Fruit fly (Drosophila melanogaster): ENCODE results near the gene Dad.

Dad gene

DNA sequence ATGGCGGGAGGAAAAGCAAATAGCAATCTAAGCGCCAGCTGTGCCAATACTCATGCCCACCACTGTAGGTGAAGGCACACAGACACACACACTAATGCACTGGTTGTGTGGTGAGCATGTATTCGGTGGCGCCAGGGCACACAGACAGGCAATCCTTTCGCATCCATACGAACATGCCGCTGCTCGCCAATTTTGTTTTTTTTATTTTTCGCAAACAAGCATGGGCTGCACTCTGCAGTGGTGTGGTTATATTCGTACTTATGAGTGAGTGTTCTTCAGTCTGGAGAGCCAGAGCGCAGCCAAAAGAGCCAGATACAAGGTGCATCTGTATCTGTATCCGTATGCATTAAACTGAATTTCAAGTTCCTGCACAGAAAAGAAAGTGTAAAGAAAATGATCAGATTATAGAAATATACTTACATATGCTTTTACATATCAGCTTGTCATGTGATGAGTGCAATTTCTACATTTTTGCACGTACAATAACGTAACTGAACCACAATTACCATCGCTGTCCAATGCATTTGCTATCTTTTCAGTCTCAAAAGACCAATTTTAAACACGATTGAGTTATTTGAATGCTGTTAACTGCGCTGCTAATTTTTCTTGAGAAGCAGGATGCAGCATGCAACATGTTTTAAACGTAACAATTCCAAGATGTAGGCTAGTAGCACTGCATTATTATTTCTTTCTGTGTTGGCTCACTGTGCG is 5.4 kb downstream of the Dad start (continued):
- TF ChIP-seq CG11723 (GFP tag; optimal IDR thresholded peaks at IDR 0.05) (peak; percentile 3), Gsc (GFP tag; IDR thresholded peaks at IDR 0.05) (no peak), mirr (GFP tag; optimal IDR thresholded peaks at IDR 0.05) (no peak), slou (GFP tag; optimal IDR thresholded peaks at IDR 0.05) (no peak), CG3995 (GFP tag; optimal IDR thresholded peaks at IDR 0.05) (no peak), Awh (GFP tag; IDR thresholded peaks at IDR 0.05) (0 out of 2 replicates have a peak, but pooled peaks have one; percentile 33), CG17912 (GFP tag; optimal IDR thresholded peaks at IDR 0.05) (no peak), amos (GFP tag; IDR thresholded peaks at IDR 0.05; ENCODE audit: partially characterized antibody) (no peak), btn (GFP tag; optimal IDR thresholded peaks at IDR 0.05) (no peak), CG14965 (GFP tag; optimal IDR thresholded peaks at IDR 0.05; ENCODE audit: borderline replicate concordance) (no peak), NC2α (GFP tag; optimal IDR thresholded peaks at IDR 0.05) (no peak), CrebB (tag; optimal IDR thresholded peaks at IDR 0.05) (no peak), CG42726 (GFP tag; IDR thresholded peaks at IDR 0.05; ENCODE audit: partially characterized antibody) (no peak), CG2875 (GFP tag; optimal IDR thresholded peaks at IDR 0.05) (peak; percentile 47), CG9215 (GFP tag; IDR thresholded peaks at IDR 0.05) (no peak), CG14710 (tag; optimal IDR thresholded peaks at IDR 0.05) (no peak), cwo (GFP tag; optimal IDR thresholded peaks at IDR 0.05) (no peak), CG31224 (GFP tag; IDR thresholded peaks at IDR 0.05) (no peak), CG12219 (GFP tag; optimal IDR thresholded peaks at IDR 0.05) (peak; percentile 9), Lhr (GFP tag; optimal IDR thresholded peaks at IDR 0.05) (no peak), ems (GFP tag; optimal IDR thresholded peaks at IDR 0.05) (no peak), CG4328 (GFP tag; optimal IDR thresholded peaks at IDR 0.05) (no peak), CG13424 (tag; optimal IDR thresholded peaks at IDR 0.05) (no peak), trh (GFP tag; optimal IDR thresholded peaks at IDR 0.05) (no peak), HLH3B (GFP tag; IDR thresholded peaks at IDR 0.05) (no peak), CG10267 (tag; optimal IDR thresholded peaks at IDR 0.05) (no peak), ttk (GFP tag; IDR thresholded peaks at IDR 0.05) (no peak), Aef1 (GFP tag; IDR thresholded peaks at IDR 0.05) (no peak), Sry-β (GFP tag; optimal IDR thresholded peaks at IDR 0.05) (no peak), lmd (GFP tag; IDR thresholded peaks at IDR 0.05) (no peak), PHDP (tag; optimal IDR thresholded peaks at IDR 0.05) (peak; percentile 31), CG7745 (tag; optimal IDR thresholded peaks at IDR 0.05) (no peak), ken (GFP tag; IDR thresholded peaks at IDR 0.05) (no peak), dmrt11E (tag; optimal IDR thresholded peaks at IDR 0.05) (peak; percentile 18), CG10321 (GFP tag; IDR thresholded peaks at IDR 0.05) (no peak), CG6689 (GFP tag; IDR thresholded peaks at IDR 0.05) (no peak), CG18476 (GFP tag; optimal IDR thresholded peaks at IDR 0.05) (no peak), bcd (GFP tag; optimal IDR thresholded peaks at IDR 0.05) (peak; percentile 25), Poxn (GFP tag; IDR thresholded peaks at IDR 0.05) (no peak), CG17361 (GFP tag; IDR thresholded peaks at IDR 0.05) (0 out of 3 replicates have a peak, but pooled peaks have one; percentile 9), pfk (GFP tag; optimal IDR thresholded peaks at IDR 0.05) (no peak), CG14860 (GFP tag; IDR thresholded peaks at IDR 0.05; ENCODE audit: partially characterized antibody) (no peak), NfI (GFP tag; optimal IDR thresholded peaks at IDR 0.05) (no peak), tup (GFP tag; optimal IDR thresholded peaks at IDR 0.05) (no peak), NK7.1 (GFP tag; optimal IDR thresholded peaks at IDR 0.05) (no peak), CG15269 (tag; optimal IDR thresholded peaks at IDR 0.05) (no peak), CG18262 (tag; optimal IDR thresholded peaks at IDR 0.05) (peak; percentile 25), Mad (GFP tag; optimal IDR thresholded peaks at IDR 0.05) (peak; percentile 11), CG1832 (GFP tag; optimal IDR thresholded peaks at IDR 0.05) (no peak), gfzf (GFP tag; optimal IDR thresholded peaks at IDR 0.05) (no peak)

Data from whole organism, embryonic.